Worm (Caenorhabditis elegans) whole organism, young adult: ENCODE measurements around the gene srw-73.

ENCODE experiments used
- B0019.2 ChIP-seq: fragments of 200-800 bp; sonication (Bioruptor generic); conservative IDR thresholded peaks from 2 replicates; pipeline ENCODE4 v1.3.6; 2022; ENCODE audit warnings: missing genetic modification reagents, missing genetic modification characterization, missing compliant biosample characterization
- B0261.1 ChIP-seq: sonication (generic microtip); optimal IDR thresholded peaks from 2 replicates; lab custom pipeline; 2016; ENCODE audit warnings: mild to moderate bottlenecking, missing genetic modification characterization, moderate library complexity, missing compliant biosample characterization
- C06A6.2 ChIP-seq: fragments of 200-800 bp; sonication (Bioruptor generic); conservative IDR thresholded peaks from 2 replicates; pipeline ENCODE4 v1.3.6; 2022; ENCODE audit warnings: missing genetic modification characterization, missing compliant biosample characterization
- C17E4.6 ChIP-seq: fragments of 200-800 bp; sonication (Bioruptor generic); IDR thresholded peaks from 2 replicates; pipeline ENCODE4 v1.3.6; 2022; ENCODE audit warnings: missing genetic modification reagents, missing genetic modification characterization, missing compliant biosample characterization
- D2030.7 ChIP-seq: fragments of 200-800 bp; sonication (Bioruptor generic); IDR thresholded peaks from 2 replicates; pipeline ENCODE4 v1.3.6; 2022; ENCODE audit warnings: missing genetic modification reagents, missing genetic modification characterization, missing compliant biosample characterization
- F22D6.2 ChIP-seq: sonication (generic microtip); optimal IDR thresholded peaks from 2 replicates; lab custom pipeline; 2016; ENCODE audit warnings: mild to moderate bottlenecking, missing genetic modification characterization, missing compliant biosample characterization
- F37B4.10 ChIP-seq: fragments of 200-800 bp; sonication (Bioruptor generic); IDR thresholded peaks from 2 replicates; pipeline ENCODE4 v1.3.6; 2022; ENCODE audit warnings: missing genetic modification characterization, missing compliant biosample characterization
- F55B11.4 ChIP-seq: sonication (generic microtip); optimal IDR thresholded peaks from 2 replicates; lab custom pipeline; 2016; ENCODE audit warnings: missing compliant biosample characterization, missing genetic modification characterization, borderline replicate concordance; ENCODE audit not compliant: insufficient read depth
- F57C9.4 ChIP-seq: sonication (generic microtip); optimal IDR thresholded peaks from 2 replicates; lab custom pipeline; 2017; ENCODE audit warnings: mild to moderate bottlenecking, missing genetic modification characterization, missing compliant biosample characterization
- K11D2.4 ChIP-seq: fragments of 200-800 bp; sonication (Bioruptor generic); IDR thresholded peaks from 2 replicates; pipeline ENCODE4 v1.3.6; 2022; ENCODE audit warnings: missing genetic modification reagents, missing genetic modification characterization, missing compliant biosample characterization
- K12H6.12 ChIP-seq: fragments of 200-800 bp; sonication (Bioruptor generic); optimal IDR thresholded peaks from 2 replicates; lab custom pipeline; 2018; ENCODE audit warnings: mild to moderate bottlenecking, missing genetic modification characterization, missing compliant biosample characterization
- T26A5.8 ChIP-seq: sonication (generic microtip); optimal IDR thresholded peaks from 2 replicates; lab custom pipeline; 2016; ENCODE audit warnings: missing genetic modification characterization, missing compliant biosample characterization
- Y95B8A.8 ChIP-seq: fragments of 200-800 bp; sonication (Bioruptor generic); IDR thresholded peaks from 2 replicates; pipeline ENCODE4 v1.3.6; 2022; ENCODE audit warnings: missing genetic modification reagents, missing genetic modification characterization, missing compliant biosample characterization
- ama-1 ChIP-seq, 3 experiments: fragments of 150-350 bp in 1 of 3; sonication (generic microtip) in 2 of 3; optimal IDR thresholded peaks; 2 replicates each; lab custom pipeline; 2014 to 2018; ENCODE audit warnings: missing biosample characterization in 2 of 3, missing genetic modification characterization in 2 of 3, missing genetic modification reagents in 2 of 3
- aptf-3 ChIP-seq: fragments of 200-800 bp; sonication (Bioruptor generic); IDR thresholded peaks from 2 replicates; pipeline ENCODE4 v1.3.6; 2022; ENCODE audit warnings: missing genetic modification characterization, missing compliant biosample characterization
- atf-7 ChIP-seq: sonication (generic microtip); optimal IDR thresholded peaks from 2 replicates; lab custom pipeline; 2017; ENCODE audit warnings: mild to moderate bottlenecking, missing genetic modification characterization, missing compliant biosample characterization
- athp-1 ChIP-seq: sonication (generic microtip); optimal IDR thresholded peaks from 2 replicates; lab custom pipeline; 2017; ENCODE audit warnings: mild to moderate bottlenecking, missing genetic modification characterization, missing compliant biosample characterization
- ceh-27 ChIP-seq: fragments of 200-800 bp; sonication (Bioruptor generic); optimal IDR thresholded peaks from 2 replicates; lab custom pipeline; 2018; ENCODE audit warnings: mild to moderate bottlenecking, missing genetic modification characterization, moderate library complexity, missing compliant biosample characterization
- dpff-1 ChIP-seq: sonication (generic microtip); optimal IDR thresholded peaks from 2 replicates; lab custom pipeline; 2017; ENCODE audit warnings: mild to moderate bottlenecking, missing genetic modification characterization, missing compliant biosample characterization
- dpl-1 ChIP-seq: fragments of 150-350 bp; optimal IDR thresholded peaks from 2 replicates; lab custom pipeline; 2014; ENCODE audit warnings: missing biosample characterization, missing genetic modification reagents, missing genetic modification characterization
- egl-18 ChIP-seq: fragments of 200-800 bp; sonication (Bioruptor generic); IDR thresholded peaks from 2 replicates; pipeline ENCODE4 v1.3.6; 2022; ENCODE audit warnings: missing genetic modification reagents, missing genetic modification characterization, missing compliant biosample characterization
- ets-4 ChIP-seq: fragments of 200-800 bp; sonication (Bioruptor generic); optimal IDR thresholded peaks from 2 replicates; lab custom pipeline; 2018; ENCODE audit warnings: mild to moderate bottlenecking, missing genetic modification characterization, missing compliant biosample characterization
- gei-17 ChIP-seq: fragments of 200-800 bp; sonication (Bioruptor generic); optimal IDR thresholded peaks from 2 replicates; lab custom pipeline; 2018; ENCODE audit warnings: mild to moderate bottlenecking, missing genetic modification characterization, missing compliant biosample characterization
- lag-1 ChIP-seq: fragments of 200-800 bp; sonication (Bioruptor generic); IDR thresholded peaks from 2 replicates; pipeline ENCODE4 v1.3.6; 2022; ENCODE audit warnings: missing genetic modification reagents, missing genetic modification characterization, missing compliant biosample characterization
- let-526 ChIP-seq: fragments of 200-800 bp; sonication (Bioruptor generic); IDR thresholded peaks from 2 replicates; pipeline ENCODE4 v1.3.6; 2022; ENCODE audit warnings: missing genetic modification reagents, missing genetic modification characterization, missing compliant biosample characterization
- let-607 ChIP-seq, 2 experiments: fragments of 200-800 bp in 1 of 2; sonication (Bioruptor generic) in 1 of 2; sonication (generic microtip) in 1 of 2; optimal IDR thresholded peaks; 2 replicates each; lab custom pipeline; 2016 to 2018; ENCODE audit warnings: mild to moderate bottlenecking in 2 of 2, missing compliant biosample characterization in 2 of 2, missing genetic modification characterization in 2 of 2, moderate library complexity in 2 of 2, missing genotype in 1 of 2
- lin-40 ChIP-seq: sonication (generic microtip); optimal IDR thresholded peaks from 2 replicates; lab custom pipeline; 2016; ENCODE audit warnings: missing genetic modification characterization, mild to moderate bottlenecking, missing compliant biosample characterization, missing genotype, missing genetic modification reagents
- lir-1 ChIP-seq: fragments of 200-800 bp; sonication (Bioruptor generic); conservative IDR thresholded peaks from 2 replicates; pipeline ENCODE4 v1.3.6; 2022; ENCODE audit warnings: missing genetic modification reagents, missing genetic modification characterization, missing compliant biosample characterization
- lsy-27 ChIP-seq: sonication (generic microtip); optimal IDR thresholded peaks from 2 replicates; lab custom pipeline; 2017; ENCODE audit warnings: missing genetic modification characterization, mild to moderate bottlenecking, missing compliant biosample characterization, antibody characterized with exemption, missing genotype, borderline replicate concordance; ENCODE audit not compliant: insufficient read depth
- madf-3 ChIP-seq: fragments of 200-800 bp; sonication (Bioruptor generic); IDR thresholded peaks from 2 replicates; pipeline ENCODE4 v1.3.6; 2022; ENCODE audit warnings: missing genetic modification reagents, missing genetic modification characterization, missing compliant biosample characterization
- madf-8 ChIP-seq: fragments of 200-800 bp; sonication (Bioruptor generic); conservative IDR thresholded peaks from 2 replicates; pipeline ENCODE4 v1.3.6; 2022; ENCODE audit warnings: missing genetic modification reagents, missing genetic modification characterization, missing compliant biosample characterization
- mel-28 ChIP-seq: sonication (generic microtip); optimal IDR thresholded peaks from 2 replicates; lab custom pipeline; 2016; ENCODE audit warnings: borderline replicate concordance, mild to moderate bottlenecking, missing genetic modification characterization, missing compliant biosample characterization
- nfya-2 ChIP-seq: fragments of 200-800 bp; sonication (Bioruptor generic); IDR thresholded peaks from 2 replicates; pipeline ENCODE4 v1.3.6; 2022; ENCODE audit warnings: missing genetic modification reagents, missing genetic modification characterization, missing compliant biosample characterization
- nfyb-1 ChIP-seq: fragments of 200-800 bp; sonication (Bioruptor generic); IDR thresholded peaks from 2 replicates; pipeline ENCODE4 v1.3.6; 2022; ENCODE audit warnings: missing genetic modification reagents, missing genetic modification characterization, missing compliant biosample characterization
- nhr-80 ChIP-seq: sonication (generic microtip); optimal IDR thresholded peaks from 2 replicates; lab custom pipeline; 2016; ENCODE audit warnings: missing genetic modification characterization, missing compliant biosample characterization
- pbrm-1 ChIP-seq: fragments of 200-800 bp; sonication (Bioruptor generic); IDR thresholded peaks from 2 replicates; pipeline ENCODE4 v1.3.6; 2022; ENCODE audit warnings: missing genetic modification reagents, missing genetic modification characterization, missing compliant biosample characterization
- rcor-1 ChIP-seq: fragments of 200-800 bp; sonication (Bioruptor generic); IDR thresholded peaks from 2 replicates; pipeline ENCODE4 v1.3.6; 2022; ENCODE audit warnings: missing genetic modification reagents, missing genetic modification characterization, missing compliant biosample characterization
- repo-1 ChIP-seq: sonication (generic microtip); optimal IDR thresholded peaks from 2 replicates; lab custom pipeline; 2017; ENCODE audit warnings: mild to moderate bottlenecking, missing genetic modification characterization, missing compliant biosample characterization
- sea-2 ChIP-seq: fragments of 200-800 bp; sonication (Bioruptor generic); IDR thresholded peaks from 2 replicates; pipeline ENCODE4 v1.3.6; 2022; ENCODE audit warnings: missing genetic modification characterization, missing compliant biosample characterization
- somi-1 ChIP-seq: fragments of 200-800 bp; sonication (Bioruptor generic); optimal IDR thresholded peaks from 2 replicates; lab custom pipeline; 2018; ENCODE audit warnings: mild to moderate bottlenecking, missing genetic modification characterization, missing compliant biosample characterization
- ztf-22 ChIP-seq: fragments of 200-800 bp; sonication (Bioruptor generic); optimal IDR thresholded peaks from 2 replicates; lab custom pipeline; 2018; ENCODE audit warnings: mild to moderate bottlenecking, missing genetic modification characterization, moderate library complexity, missing compliant biosample characterization
- ztf-26 ChIP-seq: sonication (generic microtip); optimal IDR thresholded peaks from 2 replicates; lab custom pipeline; 2017; ENCODE audit warnings: missing genetic modification characterization, missing compliant biosample characterization

Gene srw-73

ce11 chrV:16575900-16576299 is 12.4 kb downstream of the srw-73 start, which contains the start of gene str-151:
Gene str-151 (plus strand): TSS chrV:16576200.
- no peak for TF ChIP-seq let-607 (tag; optimal IDR thresholded peaks at IDR 0.05; lab: Kevin White, UChicago)
- no peak for TF ChIP-seq B0261.1 (tag; lab: Kevin White, UChicago)
- TF ChIP-seq egl-18, result no peak
- TF ChIP-seq F37B4.10 (GFP tag; lab: Robert Waterston, UW), result no peak
- no peak for TF ChIP-seq repo-1
- no peak for TF ChIP-seq ama-1 (optimal IDR thresholded peaks at IDR 0.05; lab: Kevin White, UChicago)
- no peak for TF ChIP-seq ama-1 (GFP tag; optimal IDR thresholded peaks at IDR 0.05; lab: Kevin White, UChicago)
- TF ChIP-seq lin-40 (tag; lab: Kevin White, UChicago), result no peak
- TF ChIP-seq sea-2 (GFP tag; lab: Robert Waterston, UW), result no peak
- no peak for TF ChIP-seq athp-1 (tag; lab: Kevin White, UChicago)
- TF ChIP-seq ztf-26, result no peak
- TF ChIP-seq gei-17 (GFP tag; lab: Kevin White, UChicago), result no peak
- TF ChIP-seq somi-1 (GFP tag; lab: Kevin White, UChicago), result no peak
- TF ChIP-seq T26A5.8, result no peak
- no peak for TF ChIP-seq lsy-27
- TF ChIP-seq B0019.2, result no peak
- TF ChIP-seq, all 124 proteins: peak for 0

DNA sequence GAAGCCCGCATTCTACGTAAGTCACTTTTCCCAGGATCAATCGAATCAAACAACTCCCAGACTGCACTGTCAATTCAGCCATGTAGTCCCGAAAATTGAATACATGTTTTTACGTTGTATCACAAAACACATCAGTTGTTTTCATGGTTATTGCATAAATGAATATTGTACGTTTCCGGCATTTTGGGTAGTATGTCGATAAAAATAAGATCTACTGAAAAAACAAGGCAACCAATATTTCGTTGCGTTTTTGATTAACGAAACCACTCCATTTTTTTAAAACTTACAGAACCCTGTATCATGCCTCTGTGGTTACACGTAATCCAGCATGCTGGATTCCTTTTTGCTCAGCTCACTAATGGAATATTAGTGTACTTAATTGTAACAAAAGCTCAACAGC is 15.2 kb downstream of the srw-73 start, which contains the start of gene str-149:
str-149 (plus strand) TSS at position 301 of the 400 bp plus-strand sequence.
- no peak for TF ChIP-seq F37B4.10 (GFP tag; lab: Robert Waterston, UW)
- no peak for TF ChIP-seq mel-28 (tag; lab: Kevin White, UChicago)
- TF ChIP-seq sea-2 (GFP tag; lab: Robert Waterston, UW), result no peak
- no peak for TF ChIP-seq F57C9.4 (tag; lab: Kevin White, UChicago)
- no peak for TF ChIP-seq C06A6.2 (GFP tag; lab: Robert Waterston, UW)
- TF ChIP-seq Y95B8A.8, result no peak

- TF ChIP-seq dpl-1 (GFP tag; lab: Kevin White, UChicago) (no peak), C06A6.2 (GFP tag; lab: Robert Waterston, UW) (no peak)
Observed at ce11 chrV:16570697-16571096, 17.6 kb downstream of the srw-73 start, which contains the start of gene nhr-233. Gene nhr-233 (minus strand): TSS chrV:16570797.

DNA sequence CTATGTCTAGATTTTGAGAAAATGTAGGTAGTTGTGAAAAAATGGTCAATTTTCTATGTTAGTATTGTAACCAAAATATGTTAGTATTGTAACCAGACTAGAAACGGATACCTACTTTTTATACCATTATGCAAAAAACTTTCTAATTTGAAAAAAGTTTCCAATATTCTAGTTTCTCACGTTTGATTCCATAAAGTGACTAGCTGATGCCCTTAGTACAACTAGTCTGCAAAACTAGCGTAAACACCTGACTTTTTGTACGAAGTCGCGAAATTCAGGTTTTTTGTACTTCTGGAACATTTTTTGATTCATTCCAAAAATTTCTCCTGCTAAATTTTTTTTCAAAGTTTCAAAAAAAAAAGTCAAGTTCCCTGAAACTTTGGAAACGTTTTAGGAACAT is 20.3 kb downstream of the srw-73 start:
- no peak for TF ChIP-seq atf-7 (tag; lab: Kevin White, UChicago)
- TF ChIP-seq lag-1, result no peak
- TF ChIP-seq dpl-1 (GFP tag; lab: Kevin White, UChicago), result no peak
- no peak for TF ChIP-seq B0261.1 (tag; lab: Kevin White, UChicago)
- no peak for TF ChIP-seq ama-1 (optimal IDR thresholded peaks at IDR 0.05; lab: Kevin White, UChicago)
- no peak for TF ChIP-seq ama-1 (GFP tag; optimal IDR thresholded peaks at IDR 0.05; lab: Kevin White, UChicago)
- TF ChIP-seq nfya-2 (GFP tag; lab: Robert Waterston, UW), result no peak
- no peak for TF ChIP-seq ceh-27 (GFP tag; lab: Kevin White, UChicago)
- TF ChIP-seq aptf-3, result no peak
- no peak for TF ChIP-seq F55B11.4 (tag; lab: Kevin White, UChicago)
- no peak for TF ChIP-seq gei-17 (GFP tag; lab: Kevin White, UChicago)
- TF ChIP-seq nfyb-1 (GFP tag; lab: Robert Waterston, UW), result no peak

DNA sequence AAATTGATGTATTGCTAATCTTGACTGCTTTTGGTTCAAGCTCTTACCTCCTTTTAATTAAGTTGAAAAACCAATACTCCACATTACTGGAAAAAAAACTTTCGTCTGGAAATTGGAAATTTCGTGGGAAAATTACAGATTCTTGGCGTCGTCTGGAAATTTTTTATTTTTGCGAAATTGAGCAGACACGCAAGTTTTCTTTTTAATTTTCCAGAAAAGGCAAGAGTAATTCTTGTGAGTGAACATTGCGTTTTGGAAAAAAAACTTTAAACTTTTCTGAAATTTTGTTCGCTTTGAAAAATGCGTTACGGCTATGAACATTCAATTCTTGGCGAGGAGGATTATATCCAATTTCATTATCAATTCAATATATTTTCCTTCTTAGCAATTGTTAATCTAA is 22.7 kb downstream of the srw-73 start, which contains the start of gene sru-45:
sru-45 (plus strand) TSS at position 301 of the 400 bp plus-strand sequence.
- TF ChIP-seq pbrm-1 (GFP tag; lab: Robert Waterston, UW), result no peak
- no peak for TF ChIP-seq lag-1
- TF ChIP-seq dpff-1 (tag; lab: Kevin White, UChicago), result no peak
- TF ChIP-seq F22D6.2 (tag; lab: Kevin White, UChicago), result no peak
- no peak for TF ChIP-seq nhr-80 (tag; lab: Kevin White, UChicago)
- no peak for TF ChIP-seq ets-4
- no peak for TF ChIP-seq let-526 (GFP tag; lab: Robert Waterston, UW)
- no peak for TF ChIP-seq D2030.7 (GFP tag; lab: Robert Waterston, UW)
- no peak for TF ChIP-seq ztf-26
- TF ChIP-seq lir-1 (GFP tag; lab: Robert Waterston, UW), result no peak
- TF ChIP-seq K12H6.12 (tag; lab: Kevin White, UChicago), result no peak
- no peak for TF ChIP-seq rcor-1
- TF ChIP-seq ztf-22, result no peak
- TF ChIP-seq C06A6.2 (GFP tag; lab: Robert Waterston, UW), result no peak
- no peak for TF ChIP-seq K11D2.4
- no peak for TF ChIP-seq madf-3
- no peak for TF ChIP-seq C17E4.6
- TF ChIP-seq madf-8, result no peak
